Fruit fly (Drosophila melanogaster): ENCODE data around the gene CecC.

DNA sequence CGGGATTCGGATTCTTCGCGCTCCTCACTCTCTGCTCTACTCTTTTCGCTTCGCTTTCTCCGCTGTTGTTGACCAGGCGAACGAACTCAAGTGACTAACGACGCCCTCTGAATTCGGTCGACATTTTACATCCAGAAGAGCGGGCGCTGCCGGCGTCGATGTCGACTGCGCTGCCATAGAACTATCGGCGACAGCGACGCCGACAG is 13.5 kb upstream of the CecC start, which contains the start of gene CG9743:
- TF ChIP-seq CG7368 (GFP tag; optimal IDR thresholded peaks at IDR 0.05) (no peak), CG8632 (GFP tag; optimal IDR thresholded peaks at IDR 0.05) (no peak), CG8119 (GFP tag; IDR thresholded peaks at IDR 0.05) (no peak), CG6163 (GFP tag; IDR thresholded peaks at IDR 0.05) (no peak), CG3919 (GFP tag; optimal IDR thresholded peaks at IDR 0.05) (no peak), eg (GFP tag; IDR thresholded peaks at IDR 0.05) (no peak), achi (GFP tag; optimal IDR thresholded peaks at IDR 0.05) (no peak), fkh (GFP tag; optimal IDR thresholded peaks at IDR 0.05) (no peak), CG6808 (GFP tag; optimal IDR thresholded peaks at IDR 0.05) (no peak), CG11902 (GFP tag; optimal IDR thresholded peaks at IDR 0.05) (no peak), dsx (GFP tag; optimal IDR thresholded peaks at IDR 0.05; ENCODE audit: poor library complexity, severe bottlenecking) (no peak), CG6854 (GFP tag; optimal IDR thresholded peaks at IDR 0.05) (no peak), Hr38 (GFP tag; optimal IDR thresholded peaks at IDR 0.05) (no peak)

Data from whole organism, prepupa.